Fruit fly (Drosophila melanogaster): Measurements from ENCODE around the gene CG1640.

- no peak for TF ChIP-seq Myc (optimal IDR thresholded peaks at IDR 0.05)
- no peak for TF ChIP-seq ttk (optimal IDR thresholded peaks at IDR 0.05)
- no peak for TF ChIP-seq psq (optimal IDR thresholded peaks at IDR 0.05)
Observed at dm6 chrX:13329572-13330046, 40.8 kb upstream of the CG1640 start, which contains the start of gene Prx2.

All from Kc167 (cell line).